Fruit fly (Drosophila melanogaster) whole organism, adult: ENCODE results near the gene Bcs1.

Experiments
- CG11617 ChIP-seq: fragments of 200-800 bp; sonication (Bioruptor generic); optimal IDR thresholded peaks from 2 replicates; lab custom pipeline; 2017; ENCODE audit warnings: mild to moderate bottlenecking, missing biosample characterization, missing genetic modification reagents, missing genetic modification characterization
- CG12768 ChIP-seq: fragments of 200-800 bp; sonication (Bioruptor generic); optimal IDR thresholded peaks from 2 replicates; lab custom pipeline; 2017; ENCODE audit warnings: missing biosample characterization, missing genetic modification characterization, mild to moderate bottlenecking, moderate library complexity, missing genetic modification reagents
- CG14711 ChIP-seq: fragments of 200-800 bp; sonication (Bioruptor generic); optimal IDR thresholded peaks from 2 replicates; lab custom pipeline; 2018; ENCODE audit warnings: missing biosample characterization, mild to moderate bottlenecking, missing genetic modification characterization, moderate library complexity
- CG33017 ChIP-seq: fragments of 200-800 bp; sonication (Bioruptor generic); optimal IDR thresholded peaks from 2 replicates; lab custom pipeline; 2018; ENCODE audit warnings: missing biosample characterization, mild to moderate bottlenecking, missing genetic modification characterization, moderate library complexity
- CG7101 ChIP-seq: fragments of 200-800 bp; sonication (Bioruptor generic); optimal IDR thresholded peaks from 2 replicates; lab custom pipeline; 2018; ENCODE audit warnings: missing biosample characterization, mild to moderate bottlenecking, missing genetic modification characterization, moderate library complexity
- Clk ChIP-seq: fragments of 200-800 bp; sonication (Bioruptor generic); optimal IDR thresholded peaks from 2 replicates; lab custom pipeline; 2017; ENCODE audit warnings: missing biosample characterization, missing genetic modification characterization
- Hr96 ChIP-seq: fragments of 200-800 bp; sonication (Bioruptor generic); optimal IDR thresholded peaks from 2 replicates; lab custom pipeline; 2016; ENCODE audit warnings: missing biosample characterization, missing genetic modification characterization
- Mnt ChIP-seq: fragments of 200-800 bp; sonication (Bioruptor generic); optimal IDR thresholded peaks from 2 replicates; lab custom pipeline; 2016; ENCODE audit warnings: missing biosample characterization, mild to moderate bottlenecking, missing genetic modification characterization
- cic ChIP-seq: fragments of 200-800 bp; sonication (Bioruptor generic); optimal IDR thresholded peaks from 2 replicates; lab custom pipeline; 2017; ENCODE audit warnings: missing biosample characterization, mild to moderate bottlenecking, missing genetic modification characterization, moderate library complexity
- kay ChIP-seq: fragments of 200-800 bp; sonication (Bioruptor generic); peaks from one replicate; lab custom pipeline; 2016; ENCODE audit warnings: missing biosample characterization, missing genetic modification characterization, borderline replicate concordance
- pad ChIP-seq: fragments of 200-800 bp; sonication (Bioruptor generic); optimal IDR thresholded peaks from 3 replicates; lab custom pipeline; 2017; ENCODE audit warnings: missing biosample characterization, missing genetic modification characterization, mild to moderate bottlenecking, moderate library complexity, missing genetic modification reagents
- tj ChIP-seq: fragments of 200-800 bp; sonication (Bioruptor generic); optimal IDR thresholded peaks from 3 replicates; lab custom pipeline; 2017; ENCODE audit warnings: missing biosample characterization, mild to moderate bottlenecking, missing genetic modification characterization, moderate library complexity

DNA sequence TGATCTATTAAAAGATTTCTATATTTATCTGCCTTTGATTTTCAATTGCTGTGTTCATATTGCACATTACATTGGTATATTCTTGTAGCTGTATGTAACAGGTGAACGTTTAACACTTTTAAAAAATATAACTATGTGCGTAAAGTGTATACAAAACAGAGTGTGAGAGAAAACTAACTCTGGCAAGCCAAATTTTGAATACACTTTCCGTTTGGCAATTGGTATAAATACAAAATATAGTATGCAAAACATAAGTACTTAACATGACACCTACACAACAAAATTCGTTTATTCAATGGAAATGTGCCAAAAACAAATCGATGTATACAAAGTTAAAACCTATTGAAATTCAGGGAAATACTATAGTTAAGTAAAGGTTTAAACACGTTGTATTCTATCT, 10.4 kb downstream of the Bcs1 start:
- TF ChIP-seq kay (GFP tag; lab: Kevin White, UChicago) (peak; percentile 91), CG33017 (tag; lab: Kevin White, UChicago) (no peak), Clk (GFP tag; lab: Kevin White, UChicago) (no peak), Mnt (GFP tag; lab: Kevin White, UChicago) (no peak), tj (no peak), CG11617 (peak; percentile 29), CG7101 (tag; lab: Kevin White, UChicago) (no peak), pad (GFP tag; lab: Kevin White, UChicago) (no peak), cic (GFP tag; lab: Kevin White, UChicago) (peak; percentile 46), CG14711 (tag; lab: Kevin White, UChicago) (no peak), Hr96 (no peak), CG12768 (no peak)
